Fruit fly (Drosophila melanogaster) whole organism, adult: Measurements from ENCODE around the gene amd.
A peak's percentile ranks its signal among the peaks of the same experiment; 100 is the strongest.

ENCODE experiments used
- CG11617 ChIP-seq: fragments of 200-800 bp; sonication (Bioruptor generic); optimal IDR thresholded peaks from 2 replicates; lab custom pipeline; 2017; ENCODE audit warnings: mild to moderate bottlenecking, missing biosample characterization, missing genetic modification reagents, missing genetic modification characterization
- CG12768 ChIP-seq: fragments of 200-800 bp; sonication (Bioruptor generic); optimal IDR thresholded peaks from 2 replicates; lab custom pipeline; 2017; ENCODE audit warnings: missing biosample characterization, missing genetic modification characterization, mild to moderate bottlenecking, moderate library complexity, missing genetic modification reagents
- CG14711 ChIP-seq: fragments of 200-800 bp; sonication (Bioruptor generic); optimal IDR thresholded peaks from 2 replicates; lab custom pipeline; 2018; ENCODE audit warnings: missing biosample characterization, mild to moderate bottlenecking, missing genetic modification characterization, moderate library complexity
- CG1620 ChIP-seq: fragments of 200-800 bp; sonication (Bioruptor generic); optimal IDR thresholded peaks from 2 replicates; lab custom pipeline; 2016; ENCODE audit warnings: missing biosample characterization, missing genetic modification characterization
- CG33017 ChIP-seq: fragments of 200-800 bp; sonication (Bioruptor generic); optimal IDR thresholded peaks from 2 replicates; lab custom pipeline; 2018; ENCODE audit warnings: missing biosample characterization, mild to moderate bottlenecking, missing genetic modification characterization, moderate library complexity
- CG5204 ChIP-seq: fragments of 200-800 bp; sonication (Bioruptor generic); optimal IDR thresholded peaks from 2 replicates; lab custom pipeline; 2016; ENCODE audit warnings: missing biosample characterization, missing genetic modification characterization
- CG7045 ChIP-seq: fragments of 200-800 bp; sonication (Bioruptor generic); optimal IDR thresholded peaks from 2 replicates; lab custom pipeline; 2017; ENCODE audit warnings: missing biosample characterization, mild to moderate bottlenecking, missing genetic modification characterization
- CG7101 ChIP-seq: fragments of 200-800 bp; sonication (Bioruptor generic); optimal IDR thresholded peaks from 2 replicates; lab custom pipeline; 2018; ENCODE audit warnings: missing biosample characterization, mild to moderate bottlenecking, missing genetic modification characterization, moderate library complexity
- Clk ChIP-seq: fragments of 200-800 bp; sonication (Bioruptor generic); optimal IDR thresholded peaks from 2 replicates; lab custom pipeline; 2017; ENCODE audit warnings: missing biosample characterization, missing genetic modification characterization
- Crg-1 ChIP-seq: fragments of 200-800 bp; sonication (Bioruptor generic); optimal IDR thresholded peaks from 2 replicates; lab custom pipeline; 2016; ENCODE audit warnings: missing biosample characterization, missing genetic modification characterization
- Hr96 ChIP-seq: fragments of 200-800 bp; sonication (Bioruptor generic); optimal IDR thresholded peaks from 2 replicates; lab custom pipeline; 2016; ENCODE audit warnings: missing biosample characterization, missing genetic modification characterization
- Mnt ChIP-seq: fragments of 200-800 bp; sonication (Bioruptor generic); optimal IDR thresholded peaks from 2 replicates; lab custom pipeline; 2016; ENCODE audit warnings: missing biosample characterization, mild to moderate bottlenecking, missing genetic modification characterization
- bab1 ChIP-seq: fragments of 200-800 bp; sonication (Bioruptor generic); optimal IDR thresholded peaks from 3 replicates; lab custom pipeline; 2019; ENCODE audit warnings: missing biosample characterization, mild to moderate bottlenecking, missing genetic modification characterization, moderate library complexity
- cic ChIP-seq: fragments of 200-800 bp; sonication (Bioruptor generic); optimal IDR thresholded peaks from 2 replicates; lab custom pipeline; 2017; ENCODE audit warnings: missing biosample characterization, mild to moderate bottlenecking, missing genetic modification characterization, moderate library complexity
- cnc ChIP-seq, 2 experiments: fragments of >200 bp; optimal IDR thresholded peaks; 2 replicates each; lab custom pipeline; 2017
- kay ChIP-seq: fragments of 200-800 bp; sonication (Bioruptor generic); peaks from one replicate; lab custom pipeline; 2016; ENCODE audit warnings: missing biosample characterization, missing genetic modification characterization, borderline replicate concordance
- ovo ChIP-seq: fragments of 200-800 bp; sonication (Bioruptor generic); optimal IDR thresholded peaks from 2 replicates; lab custom pipeline; 2016; ENCODE audit warnings: missing biosample characterization, missing genetic modification characterization
- pad ChIP-seq: fragments of 200-800 bp; sonication (Bioruptor generic); optimal IDR thresholded peaks from 3 replicates; lab custom pipeline; 2017; ENCODE audit warnings: missing biosample characterization, missing genetic modification characterization, mild to moderate bottlenecking, moderate library complexity, missing genetic modification reagents
- tj ChIP-seq: fragments of 200-800 bp; sonication (Bioruptor generic); optimal IDR thresholded peaks from 3 replicates; lab custom pipeline; 2017; ENCODE audit warnings: missing biosample characterization, mild to moderate bottlenecking, missing genetic modification characterization, moderate library complexity
- toe ChIP-seq: fragments of 200-800 bp; sonication (Bioruptor generic); optimal IDR thresholded peaks from 2 replicates; lab custom pipeline; 2016; ENCODE audit warnings: missing biosample characterization, missing genetic modification characterization

Gene amd

dm6 chr2L:19133465-19134365 lies 23.8 kb downstream of the amd start, which contains the start of gene brat:
brat (plus strand) TSS chr2L:19133816.
- peak; percentile 97 for TF ChIP-seq Mnt
- no peak for TF ChIP-seq ovo (GFP tag; lab: Kevin White, UChicago)
- TF ChIP-seq Hr96 (GFP tag; lab: Kevin White, UChicago) = peak; percentile 45
- TF ChIP-seq tj = peak; percentile 100
- TF ChIP-seq CG7101 (tag; lab: Kevin White, UChicago) = peak; percentile 61
- TF ChIP-seq cnc (optimal IDR thresholded peaks at IDR 0.05; lab: Kevin White, UChicago) = no peak
- peak; percentile 77 for TF ChIP-seq toe
- peak; percentile 64 for TF ChIP-seq Crg-1 (GFP tag; lab: Kevin White, UChicago)
- no peak for TF ChIP-seq CG33017
- TF ChIP-seq CG14711 (tag; lab: Kevin White, UChicago) = no peak
- no peak for TF ChIP-seq pad (GFP tag; lab: Kevin White, UChicago)
- no peak for TF ChIP-seq CG12768 (GFP tag; lab: Kevin White, UChicago)
- TF ChIP-seq cic (GFP tag; lab: Kevin White, UChicago) = no peak
- TF ChIP-seq CG11617 (GFP tag; lab: Kevin White, UChicago) = peak; percentile 45
- TF ChIP-seq kay (GFP tag; lab: Kevin White, UChicago) = no peak
- TF ChIP-seq CG5204 (GFP tag; lab: Kevin White, UChicago) = peak; percentile 51
- TF ChIP-seq CG1620 (GFP tag; lab: Kevin White, UChicago) = peak; percentile 74
- no peak for TF ChIP-seq CG7045
- TF ChIP-seq bab1 (GFP tag; lab: Kevin White, UChicago) = peak; percentile 7
- TF ChIP-seq Clk (GFP tag; lab: Kevin White, UChicago) = no peak

- TF ChIP-seq CG7045 = no peak
- TF ChIP-seq cic (GFP tag; lab: Kevin White, UChicago) = no peak
- no peak for TF ChIP-seq Mnt
- no peak for TF ChIP-seq Crg-1 (GFP tag; lab: Kevin White, UChicago)
- TF ChIP-seq CG7101 (tag; lab: Kevin White, UChicago) = no peak
- no peak for TF ChIP-seq CG1620 (GFP tag; lab: Kevin White, UChicago)
- no peak for TF ChIP-seq CG14711 (tag; lab: Kevin White, UChicago)
- no peak for TF ChIP-seq toe
Measured at dm6 chr2L:19134366-19134689, 24.4 kb downstream of the amd start.

- no peak for TF ChIP-seq CG7045
- no peak for TF ChIP-seq Crg-1 (GFP tag; lab: Kevin White, UChicago)
- peak; percentile 80 for TF ChIP-seq ovo (GFP tag; lab: Kevin White, UChicago)
- TF ChIP-seq kay (GFP tag; lab: Kevin White, UChicago) = no peak
- TF ChIP-seq CG12768 (GFP tag; lab: Kevin White, UChicago) = no peak
- TF ChIP-seq bab1 (GFP tag; lab: Kevin White, UChicago) = no peak
- TF ChIP-seq CG11617 (GFP tag; lab: Kevin White, UChicago) = no peak
- TF ChIP-seq pad (GFP tag; lab: Kevin White, UChicago) = peak; percentile 98
- TF ChIP-seq tj = peak; percentile 92
- TF ChIP-seq Hr96 (GFP tag; lab: Kevin White, UChicago) = no peak
- TF ChIP-seq Mnt = peak; percentile 50
Measured at dm6 chr2L:19134814-19135523, 25.0 kb downstream of the amd start, which contains the start of gene Polr1D. Polr1D (minus strand) TSS chr2L:19135233.

- TF ChIP-seq toe (no peak), bab1 (GFP tag; lab: Kevin White, UChicago) (no peak), tj (no peak), CG5204 (GFP tag; lab: Kevin White, UChicago) (no peak), ovo (GFP tag; lab: Kevin White, UChicago) (no peak), Crg-1 (GFP tag; lab: Kevin White, UChicago) (no peak), Mnt (no peak), Clk (GFP tag; lab: Kevin White, UChicago) (no peak), CG11617 (GFP tag; lab: Kevin White, UChicago) (no peak), CG33017 (no peak), kay (GFP tag; lab: Kevin White, UChicago) (no peak), CG12768 (GFP tag; lab: Kevin White, UChicago) (no peak), CG7101 (tag; lab: Kevin White, UChicago) (no peak), pad (GFP tag; lab: Kevin White, UChicago) (no peak), CG14711 (tag; lab: Kevin White, UChicago) (no peak)
Measured at dm6 chr2L:19135955-19136677, 26.2 kb downstream of the amd start.

dm6 chr2L:19136735-19137134 lies 26.8 kb downstream of the amd start:
- no peak for TF ChIP-seq pad (GFP tag; lab: Kevin White, UChicago)
- peak; percentile 11 for TF ChIP-seq bab1 (GFP tag; lab: Kevin White, UChicago)
